Worm (Caenorhabditis elegans) whole organism, late embryonic: ENCODE measurements around the gene srx-88.

ENCODE experiments used
- F13H6.1 ChIP-seq: sonication (generic microtip); optimal IDR thresholded peaks from 2 replicates; lab custom pipeline; 2016; ENCODE audit warnings: missing genetic modification characterization, missing compliant biosample characterization
- K09A11.1 ChIP-seq: sonication (generic microtip); optimal IDR thresholded peaks from 2 replicates; lab custom pipeline; 2017; ENCODE audit warnings: antibody characterized with exemption, mild to moderate bottlenecking, missing genetic modification characterization, missing compliant biosample characterization; ENCODE audit not compliant: insufficient read depth
- ama-1 ChIP-seq: fragments of 150-350 bp; optimal IDR thresholded peaks from 2 replicates; lab custom pipeline; 2014
- ceh-6 ChIP-seq: fragments of 200-800 bp; sonication (Bioruptor generic); optimal IDR thresholded peaks from 2 replicates; lab custom pipeline; 2018; ENCODE audit warnings: mild to moderate bottlenecking, missing genetic modification characterization, missing compliant biosample characterization
- dmd-4 ChIP-seq: sonication (generic microtip); optimal IDR thresholded peaks from 2 replicates; lab custom pipeline; 2016; ENCODE audit warnings: borderline replicate concordance, missing genetic modification characterization, missing compliant biosample characterization
- dve-1 ChIP-seq: sonication (generic microtip); optimal IDR thresholded peaks from 2 replicates; lab custom pipeline; 2017; ENCODE audit warnings: antibody characterized with exemption, mild to moderate bottlenecking, missing genetic modification characterization, missing compliant biosample characterization
- hlh-30 ChIP-seq: sonication (generic microtip); optimal IDR thresholded peaks from 2 replicates; lab custom pipeline; 2017; ENCODE audit warnings: antibody characterized with exemption, missing genetic modification characterization, missing compliant biosample characterization; ENCODE audit not compliant: insufficient read depth
- lin-11 ChIP-seq: fragments of 200-800 bp; sonication (Bioruptor generic); optimal IDR thresholded peaks from 2 replicates; lab custom pipeline; 2018; ENCODE audit warnings: mild to moderate bottlenecking, missing genetic modification characterization, missing compliant biosample characterization
- nfya-1 ChIP-seq: sonication (generic microtip); optimal IDR thresholded peaks from 2 replicates; lab custom pipeline; 2017; ENCODE audit warnings: missing genetic modification characterization, mild to moderate bottlenecking, missing compliant biosample characterization, antibody characterized with exemption, moderate library complexity
- nhr-11 ChIP-seq: fragments of 150-350 bp; optimal IDR thresholded peaks from 2 replicates; lab custom pipeline; 2014; ENCODE audit warnings: missing biosample characterization, missing genetic modification characterization
- pha-4 ChIP-seq: fragments of 150-350 bp; optimal IDR thresholded peaks from 2 replicates; lab custom pipeline; 2018; ENCODE audit warnings: missing biosample characterization, missing genetic modification reagents, missing genetic modification characterization
- syd-9 ChIP-seq: sonication (generic microtip); optimal IDR thresholded peaks from 2 replicates; lab custom pipeline; 2016; ENCODE audit warnings: mild to moderate bottlenecking, missing genetic modification characterization, moderate library complexity, missing compliant biosample characterization
- unc-86 ChIP-seq: sonication (generic microtip); optimal IDR thresholded peaks from 2 replicates; lab custom pipeline; 2016; ENCODE audit warnings: missing genetic modification characterization, missing compliant biosample characterization

- TF ChIP-seq dmd-4 (tag; lab: Kevin White, UChicago) (no peak), lin-11 (no peak), dve-1 (no peak), nfya-1 (tag; lab: Kevin White, UChicago) (no peak), pha-4 (tag; lab: Kevin White, UChicago) (no peak), F13H6.1 (tag; lab: Kevin White, UChicago) (no peak), hlh-30 (tag; lab: Kevin White, UChicago) (no peak), K09A11.1 (no peak), syd-9 (no peak), unc-86 (tag; lab: Kevin White, UChicago) (no peak), ceh-6 (no peak), nhr-11 (no peak), ama-1 (lab: Kevin White, UChicago) (no peak)
Measured at ce11 chrV:11605227-11605626, 21.9 kb downstream of the srx-88 start.
